Fruit fly (Drosophila melanogaster): ENCODE measurements around the gene CG15365.

dm6 chrX:9066802-9067489 lies 837 bp downstream of the CG15365 start:
- TF ChIP-seq CG12605 (GFP tag; IDR thresholded peaks at IDR 0.05) (peak; percentile 55; the same call in 1 of the 2 replicates), Pif1B (GFP tag; optimal IDR thresholded peaks at IDR 0.05) (peak; percentile 79), D1 (tag; optimal IDR thresholded peaks at IDR 0.05) (peak; percentile 62), CG10348 (GFP tag; IDR thresholded peaks at IDR 0.05) (no peak), CG9948 (tag; optimal IDR thresholded peaks at IDR 0.05) (peak; percentile 60), CG4496 (GFP tag; IDR thresholded peaks at IDR 0.05) (peak; percentile 87), EcR (GFP tag; optimal IDR thresholded peaks at IDR 0.05) (peak; percentile 56), CG15710 (tag; optimal IDR thresholded peaks at IDR 0.05) (peak; percentile 77), CG32121 (GFP tag; IDR thresholded peaks at IDR 0.05) (peak; percentile 85), Snoo (tag; optimal IDR thresholded peaks at IDR 0.05) (peak; percentile 80), gl (tag; optimal IDR thresholded peaks at IDR 0.05) (peak; percentile 28), rn (GFP tag; IDR thresholded peaks at IDR 0.05) (peak; percentile 60), CG34367 (tag; optimal IDR thresholded peaks at IDR 0.05) (peak; percentile 56), CG8159 (tag; optimal IDR thresholded peaks at IDR 0.05) (peak; percentile 81)

Measured in whole organism, pupa.